Worm (Caenorhabditis elegans) whole organism, mixed stage, embryonic: Measurements from ENCODE around the gene C28D4.8.

Experiments used
- blmp-1 ChIP-seq: fragments of 150-350 bp; optimal IDR thresholded peaks from 2 replicates; lab custom pipeline; 2014; ENCODE audit warnings: missing biosample characterization, missing genetic modification characterization
- elt-1 ChIP-seq: sonication (generic microtip); optimal IDR thresholded peaks from 2 replicates; lab custom pipeline; 2017; ENCODE audit warnings: missing genetic modification characterization, mild to moderate bottlenecking, missing compliant biosample characterization, antibody characterized with exemption, moderate library complexity, borderline replicate concordance; ENCODE audit not compliant: insufficient read depth
- ham-2 ChIP-seq: fragments of 200-800 bp; sonication (Bioruptor generic); optimal IDR thresholded peaks from 2 replicates; lab custom pipeline; 2018; ENCODE audit warnings: mild to moderate bottlenecking, missing genetic modification characterization, missing compliant biosample characterization
- nhr-237 ChIP-seq: fragments of 150-350 bp; optimal IDR thresholded peaks from 2 replicates; lab custom pipeline; 2014; ENCODE audit warnings: missing biosample characterization, missing genetic modification characterization
- nhr-28 ChIP-seq: fragments of 150-350 bp; optimal IDR thresholded peaks from 2 replicates; lab custom pipeline; 2014; ENCODE audit warnings: missing biosample characterization, missing genetic modification characterization
- snpc-4 ChIP-seq: fragments of 150-350 bp; optimal IDR thresholded peaks from 2 replicates; lab custom pipeline; 2014; ENCODE audit warnings: missing biosample characterization, missing genetic modification characterization
- unc-39 ChIP-seq: fragments of 150-350 bp; optimal IDR thresholded peaks from 2 replicates; lab custom pipeline; 2014; ENCODE audit warnings: missing biosample characterization, missing genetic modification characterization

DNA sequence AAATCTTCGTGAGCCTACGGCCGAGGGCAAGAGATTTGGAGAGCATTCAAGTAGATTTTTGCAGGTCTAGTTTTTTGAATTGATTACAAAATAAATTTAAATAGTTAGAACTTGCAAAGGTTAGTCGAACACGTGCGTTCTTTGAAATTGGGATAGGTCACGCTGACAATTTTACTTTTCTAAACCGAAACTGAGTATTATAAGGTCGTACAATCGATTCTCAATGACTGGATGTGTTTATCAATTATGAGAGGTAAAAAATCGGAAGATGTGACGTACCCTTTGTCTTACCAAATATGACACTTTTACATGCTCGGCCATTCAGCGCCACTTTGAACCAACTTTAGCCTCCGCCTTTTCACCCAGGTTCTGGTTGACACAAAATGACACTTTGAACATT, 1.5 kb downstream of the C28D4.8 start, which contains the start of gene C28D4.5:
- TF ChIP-seq snpc-4 (tag; lab: Kevin White, UChicago), result no peak
- no peak for TF ChIP-seq blmp-1 (tag; lab: Kevin White, UChicago)
- TF ChIP-seq unc-39 (tag; lab: Kevin White, UChicago), result no peak
- TF ChIP-seq nhr-237 (tag; lab: Kevin White, UChicago), result no peak
- no peak for TF ChIP-seq nhr-28 (tag; lab: Kevin White, UChicago)
- no peak for TF ChIP-seq ham-2 (GFP tag; lab: Kevin White, UChicago)
- TF ChIP-seq elt-1, result no peak
